Worm (Caenorhabditis elegans): Measurements from ENCODE around the gene toc-1.

DNA sequence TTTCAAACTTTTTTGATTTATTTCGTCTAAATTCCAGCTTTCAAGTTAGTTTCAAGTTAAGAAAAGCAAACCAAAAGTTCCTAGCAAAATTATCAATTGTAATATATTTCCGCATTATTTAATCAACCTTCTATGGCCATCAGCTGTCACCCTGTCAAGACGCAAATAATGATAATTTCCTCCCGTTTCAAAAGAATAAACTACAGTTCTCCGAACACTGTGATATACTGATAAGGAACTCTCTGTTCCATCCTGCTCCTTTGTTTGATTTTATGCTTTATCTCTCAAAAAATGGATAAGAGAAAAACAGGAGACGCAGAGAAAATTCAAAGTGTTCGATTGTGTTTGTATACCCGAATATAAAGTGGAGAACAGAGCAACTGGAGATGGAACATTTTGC, 16.2 kb downstream of the toc-1 start:
- TF ChIP-seq dao-5 (tag; optimal IDR thresholded peaks at IDR 0.05) (no peak), him-1 (tag; optimal IDR thresholded peaks at IDR 0.05) (no peak)

Data from whole organism, L4/young adult.